Worm (Caenorhabditis elegans) whole organism, mixed stage, embryonic: ENCODE measurements around the gene fbxa-76.

ENCODE experiments used
- bed-3 ChIP-seq: fragments of 200-800 bp; sonication (Bioruptor generic); optimal IDR thresholded peaks from 3 replicates; lab custom pipeline; 2018; ENCODE audit warnings: mild to moderate bottlenecking, missing genetic modification characterization, moderate library complexity, missing compliant biosample characterization
- ceh-43 ChIP-seq: fragments of 200-800 bp; sonication (Bioruptor generic); optimal IDR thresholded peaks from 2 replicates; lab custom pipeline; 2018; ENCODE audit warnings: mild to moderate bottlenecking, missing genetic modification characterization, moderate library complexity, missing compliant biosample characterization
- drap-1 ChIP-seq: fragments of 200-800 bp; sonication (Bioruptor generic); optimal IDR thresholded peaks from 3 replicates; lab custom pipeline; 2018; ENCODE audit warnings: mild to moderate bottlenecking, missing genetic modification characterization, missing compliant biosample characterization
- ham-2 ChIP-seq: fragments of 200-800 bp; sonication (Bioruptor generic); optimal IDR thresholded peaks from 2 replicates; lab custom pipeline; 2018; ENCODE audit warnings: mild to moderate bottlenecking, missing genetic modification characterization, missing compliant biosample characterization
- lsy-2 ChIP-seq: fragments of 150-350 bp; optimal IDR thresholded peaks from 2 replicates; lab custom pipeline; 2014; ENCODE audit warnings: missing biosample characterization, missing genetic modification characterization
- nhr-28 ChIP-seq: fragments of 150-350 bp; optimal IDR thresholded peaks from 2 replicates; lab custom pipeline; 2014; ENCODE audit warnings: missing biosample characterization, missing genetic modification characterization

DNA sequence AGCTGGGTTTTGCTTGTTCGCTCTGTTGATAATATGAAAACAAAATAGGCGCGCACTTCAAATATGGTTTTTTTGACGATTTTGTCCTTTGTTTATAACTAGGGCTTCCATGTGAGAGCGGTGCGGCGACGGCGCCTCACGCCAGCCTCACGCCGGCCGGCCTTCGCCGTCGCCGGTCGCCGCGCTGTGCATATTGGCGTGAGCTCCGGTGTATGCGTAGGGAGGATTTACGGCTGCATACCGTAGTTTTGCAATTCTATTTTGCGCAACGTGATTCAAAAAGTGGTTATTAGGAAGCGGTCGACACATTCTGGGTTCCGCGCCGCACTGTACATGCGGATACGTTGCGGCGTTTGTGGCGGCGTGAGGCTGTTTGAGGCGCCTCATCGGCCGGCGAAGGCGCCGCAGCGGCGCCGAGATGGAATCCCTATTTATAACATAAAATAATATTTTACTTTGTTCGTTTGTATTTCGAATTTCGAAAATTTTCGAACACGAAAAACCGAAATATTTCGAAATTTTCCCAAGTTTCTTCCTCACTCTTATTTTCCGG is 34.8 kb downstream of the fbxa-76 start:
- TF ChIP-seq drap-1 (GFP tag; lab: Kevin White, UChicago) (no peak), ham-2 (no peak), lsy-2 (tag; lab: Kevin White, UChicago) (no peak), ceh-43 (GFP tag; lab: Kevin White, UChicago) (no peak), nhr-28 (tag; lab: Kevin White, UChicago) (no peak), bed-3 (no peak)
